Fruit fly (Drosophila melanogaster) whole organism, wandering third instar larva: ENCODE results near the gene Bx.

Experiments
- Abd-B ChIP-seq: fragments of >200 bp; optimal IDR thresholded peaks from 2 replicates; lab custom pipeline; 2017; ENCODE audit warnings: missing biosample characterization, missing genetic modification characterization
- CG32264 ChIP-seq: fragments of 200-800 bp; sonication (Bioruptor generic); optimal IDR thresholded peaks from 2 replicates; lab custom pipeline; 2016; ENCODE audit warnings: missing biosample characterization, missing genetic modification characterization
- CG9705 ChIP-seq: fragments of 200-800 bp; sonication (Bioruptor generic); optimal IDR thresholded peaks from 2 replicates; lab custom pipeline; 2018; ENCODE audit warnings: missing biosample characterization, mild to moderate bottlenecking, missing genetic modification characterization
- CrebA ChIP-seq: fragments of 200-800 bp; sonication (Bioruptor generic); optimal IDR thresholded peaks from 2 replicates; lab custom pipeline; 2016; ENCODE audit warnings: missing biosample characterization, mild to moderate bottlenecking, missing genetic modification characterization, borderline replicate concordance
- Dfd ChIP-seq: fragments of >200 bp; optimal IDR thresholded peaks from 2 replicates; lab custom pipeline; 2017; ENCODE audit warnings: missing biosample characterization, missing genetic modification characterization
- Dif ChIP-seq: fragments of 200-275, 200-300 bp; sonication (Bioruptor generic); optimal IDR thresholded peaks from 2 replicates; lab custom pipeline; 2018; ENCODE audit warnings: missing biosample characterization, missing genetic modification characterization; ENCODE audit not compliant: partially characterized antibody
- GATAd ChIP-seq: sonication (Bioruptor generic); optimal IDR thresholded peaks from 2 replicates; lab custom pipeline; 2016; ENCODE audit warnings: missing biosample characterization, missing genetic modification characterization
- HLH106 ChIP-seq: fragments of 200-800 bp; optimal IDR thresholded peaks from 3 replicates; lab custom pipeline; 2019; ENCODE audit warnings: missing biosample characterization, mild to moderate bottlenecking, missing genetic modification characterization, moderate library complexity
- Hnf4 ChIP-seq: fragments of 200-800 bp; sonication (Bioruptor generic); optimal IDR thresholded peaks from 2 replicates; lab custom pipeline; 2016; ENCODE audit warnings: missing biosample characterization, mild to moderate bottlenecking, missing genetic modification characterization
- Hr78 ChIP-seq: fragments of >200 bp; optimal IDR thresholded peaks from 2 replicates; lab custom pipeline; 2017; ENCODE audit warnings: missing biosample characterization, missing genetic modification characterization
- Hr83 ChIP-seq: fragments of 200-300 bp; sonication (Bioruptor generic); optimal IDR thresholded peaks from 2 replicates; lab custom pipeline; 2016; ENCODE audit warnings: missing biosample characterization, mild to moderate bottlenecking, missing genetic modification characterization, moderate library complexity; ENCODE audit not compliant: poor library complexity, severe bottlenecking
- Jra ChIP-seq: sonication (Bioruptor generic); optimal IDR thresholded peaks from 2 replicates; lab custom pipeline; 2016; ENCODE audit warnings: missing biosample characterization, missing genetic modification characterization
- Mio ChIP-seq: sonication (Bioruptor generic); optimal IDR thresholded peaks from 2 replicates; lab custom pipeline; 2016; ENCODE audit warnings: missing biosample characterization, missing genetic modification characterization
- Myc ChIP-seq: fragments of >200 bp; optimal IDR thresholded peaks from 2 replicates; lab custom pipeline; 2017
- N ChIP-seq: fragments of >200 bp; optimal IDR thresholded peaks from 2 replicates; lab custom pipeline; 2018; ENCODE audit warnings: missing biosample characterization, missing external identifiers, missing genetic modification characterization
- OdsH ChIP-seq: fragments of 200-800 bp; sonication (Bioruptor generic); optimal IDR thresholded peaks from 2 replicates; lab custom pipeline; 2016; ENCODE audit warnings: missing biosample characterization, mild to moderate bottlenecking, missing genetic modification characterization
- Rel ChIP-seq, 2 experiments: fragments of 200-800 bp; sonication (Bioruptor generic) in 1 of 2; optimal IDR thresholded peaks; 2 replicates in 1 of 2; 3 replicates in 1 of 2; lab custom pipeline; 2016 to 2019; ENCODE audit warnings: mild to moderate bottlenecking in 2 of 2, missing biosample characterization in 2 of 2, missing genetic modification characterization in 2 of 2, moderate library complexity in 1 of 2
- Sp1 ChIP-seq: fragments of 200-800 bp; sonication (Bioruptor generic); optimal IDR thresholded peaks from 3 replicates; lab custom pipeline; 2019; ENCODE audit warnings: missing biosample characterization, mild to moderate bottlenecking, missing genetic modification characterization, moderate library complexity
- Vsx2 ChIP-seq: fragments of 200-300, 225-300 bp; sonication (Bioruptor generic); optimal IDR thresholded peaks from 2 replicates; lab custom pipeline; 2018; ENCODE audit warnings: missing biosample characterization, missing genetic modification characterization; ENCODE audit not compliant: partially characterized antibody
- br ChIP-seq: fragments of 200-800 bp; sonication (Bioruptor generic); optimal IDR thresholded peaks from 2 replicates; lab custom pipeline; 2016; ENCODE audit warnings: missing biosample characterization, missing genetic modification characterization
- brk ChIP-seq: fragments of 200-800 bp; sonication (Bioruptor generic); optimal IDR thresholded peaks from 2 replicates; lab custom pipeline; 2016; ENCODE audit warnings: missing biosample characterization, mild to moderate bottlenecking, missing genetic modification characterization
- dl ChIP-seq, 2 experiments: fragments of 175-275, 200-275 bp in 1 of 2; fragments of 200-275 bp in 1 of 2; sonication (Bioruptor generic); optimal IDR thresholded peaks; lab custom pipeline; 2018; ENCODE audit warnings: mild to moderate bottlenecking in 2 of 2, missing biosample characterization in 2 of 2, missing genetic modification characterization in 2 of 2, moderate library complexity in 2 of 2; ENCODE audit not compliant: partially characterized antibody in 2 of 2, insufficient read depth in 1 of 2
- dmrt93B ChIP-seq: fragments of 200-800 bp; sonication (Bioruptor generic); optimal IDR thresholded peaks from 2 replicates; lab custom pipeline; 2018; ENCODE audit warnings: missing biosample characterization, mild to moderate bottlenecking, missing genetic modification characterization
- dsf ChIP-seq: sonication (Bioruptor generic); optimal IDR thresholded peaks from 2 replicates; lab custom pipeline; 2016; ENCODE audit warnings: missing biosample characterization, missing genetic modification characterization, borderline replicate concordance
- ey ChIP-seq: fragments of 200-800 bp; sonication (Bioruptor generic); optimal IDR thresholded peaks from 2 replicates; lab custom pipeline; 2016; ENCODE audit warnings: missing biosample characterization, missing genetic modification characterization
- foxo ChIP-seq, 2 experiments: fragments of 200-800 bp; sonication (Bioruptor generic); optimal IDR thresholded peaks; 2 replicates in 1 of 2; 3 replicates in 1 of 2; lab custom pipeline; 2016 to 2017; ENCODE audit warnings: missing biosample characterization in 2 of 2, missing genetic modification characterization in 2 of 2
- fru ChIP-seq: fragments of 200-800 bp; sonication (Bioruptor generic); optimal IDR thresholded peaks from 3 replicates; lab custom pipeline; 2016; ENCODE audit warnings: missing biosample characterization, mild to moderate bottlenecking, missing genetic modification characterization
- h ChIP-seq: fragments of 200-800 bp; sonication (Bioruptor generic); optimal IDR thresholded peaks from 3 replicates; lab custom pipeline; 2016; ENCODE audit warnings: missing biosample characterization, mild to moderate bottlenecking, missing genetic modification characterization
- jim ChIP-seq: fragments of 175-275, 200-325 bp; sonication (Bioruptor generic); optimal IDR thresholded peaks from 2 replicates; lab custom pipeline; 2016; ENCODE audit warnings: missing biosample characterization, mild to moderate bottlenecking, missing genetic modification characterization
- lola ChIP-seq: fragments of >200 bp; optimal IDR thresholded peaks from 2 replicates; lab custom pipeline; 2017; ENCODE audit warnings: missing biosample characterization, missing genetic modification characterization
- pan ChIP-seq: fragments of >200 bp; optimal IDR thresholded peaks from 2 replicates; lab custom pipeline; 2017
- psq ChIP-seq: fragments of 200-800 bp; sonication (Bioruptor generic); optimal IDR thresholded peaks from 3 replicates; lab custom pipeline; 2017; ENCODE audit warnings: missing biosample characterization, mild to moderate bottlenecking, missing genetic modification characterization, moderate library complexity
- rgr ChIP-seq: fragments of 200-800 bp; sonication (Bioruptor generic); optimal IDR thresholded peaks from 3 replicates; lab custom pipeline; 2016; ENCODE audit warnings: missing biosample characterization, mild to moderate bottlenecking, missing genetic modification characterization
- sage ChIP-seq: fragments of 200-800 bp; sonication (Bioruptor generic); optimal IDR thresholded peaks from 2 replicates; lab custom pipeline; 2016; ENCODE audit warnings: missing biosample characterization, mild to moderate bottlenecking, missing genetic modification characterization
- sv ChIP-seq: fragments of 200-800 bp; sonication (Bioruptor generic); optimal IDR thresholded peaks from 3 replicates; lab custom pipeline; 2016; ENCODE audit warnings: missing biosample characterization, missing genetic modification characterization
- tai ChIP-seq: sonication (Bioruptor generic); optimal IDR thresholded peaks from 2 replicates; lab custom pipeline; 2016; ENCODE audit warnings: missing biosample characterization, missing genetic modification characterization
- usp ChIP-seq: fragments of >200 bp; optimal IDR thresholded peaks from 2 replicates; lab custom pipeline; 2017; ENCODE audit warnings: missing biosample characterization, missing genetic modification characterization
- woc ChIP-seq: sonication (Bioruptor generic); optimal IDR thresholded peaks from 2 replicates; lab custom pipeline; 2016; ENCODE audit warnings: missing biosample characterization, mild to moderate bottlenecking, missing genetic modification characterization

The Bx gene

DNA sequence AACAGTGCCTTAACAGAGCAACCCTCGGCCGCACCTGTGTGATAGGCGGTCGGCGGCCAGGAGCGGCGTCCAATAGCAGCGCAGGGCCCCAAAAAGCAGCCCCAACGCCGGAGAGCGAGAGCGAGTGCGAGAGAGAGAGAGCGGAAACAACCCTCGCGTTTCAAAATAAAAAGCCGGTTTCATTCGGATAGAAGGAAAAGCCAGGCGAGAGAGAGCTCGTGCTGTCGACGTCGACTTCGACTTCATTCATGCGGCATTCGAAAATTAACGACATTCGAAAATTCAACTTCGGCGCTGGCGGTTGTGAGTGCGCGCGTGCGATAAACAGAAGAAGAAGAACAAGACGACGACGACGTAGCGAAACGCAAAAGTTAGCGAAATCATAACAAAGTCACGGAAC, 19.2 kb downstream of the Bx start:
- TF ChIP-seq Dif (GFP tag; lab: Kevin White, UChicago) (peak; percentile 84), dl (GFP tag; optimal IDR thresholded peaks at IDR 0.05; lab: Kevin White, UChicago; ENCODE audit: insufficient read depth in 1 of 2, partially characterized antibody in 2 of 2) (peak; percentile 63 to 72), tai (GFP tag; lab: Kevin White, UChicago) (no peak), fru (GFP tag; lab: Kevin White, UChicago) (no peak), pan (no peak), brk (GFP tag; lab: Kevin White, UChicago) (no peak), Vsx2 (peak; percentile 50), CG9705 (GFP tag; lab: Kevin White, UChicago) (no peak), Hr83 (GFP tag; lab: Kevin White, UChicago) (no peak), CrebA (GFP tag; lab: Kevin White, UChicago) (no peak), h (no peak), jim (GFP tag; lab: Kevin White, UChicago) (no peak), psq (GFP tag; lab: Kevin White, UChicago) (no peak), rgr (GFP tag; lab: Kevin White, UChicago) (no peak), foxo (GFP tag; optimal IDR thresholded peaks at IDR 0.05; lab: Kevin White, UChicago) (no peak), Hnf4 (GFP tag; lab: Kevin White, UChicago) (no peak), Mio (GFP tag; lab: Kevin White, UChicago) (no peak), sage (GFP tag; lab: Kevin White, UChicago) (no peak)
- TF ChIP-seq, all 38 proteins: peak for 3

DNA sequence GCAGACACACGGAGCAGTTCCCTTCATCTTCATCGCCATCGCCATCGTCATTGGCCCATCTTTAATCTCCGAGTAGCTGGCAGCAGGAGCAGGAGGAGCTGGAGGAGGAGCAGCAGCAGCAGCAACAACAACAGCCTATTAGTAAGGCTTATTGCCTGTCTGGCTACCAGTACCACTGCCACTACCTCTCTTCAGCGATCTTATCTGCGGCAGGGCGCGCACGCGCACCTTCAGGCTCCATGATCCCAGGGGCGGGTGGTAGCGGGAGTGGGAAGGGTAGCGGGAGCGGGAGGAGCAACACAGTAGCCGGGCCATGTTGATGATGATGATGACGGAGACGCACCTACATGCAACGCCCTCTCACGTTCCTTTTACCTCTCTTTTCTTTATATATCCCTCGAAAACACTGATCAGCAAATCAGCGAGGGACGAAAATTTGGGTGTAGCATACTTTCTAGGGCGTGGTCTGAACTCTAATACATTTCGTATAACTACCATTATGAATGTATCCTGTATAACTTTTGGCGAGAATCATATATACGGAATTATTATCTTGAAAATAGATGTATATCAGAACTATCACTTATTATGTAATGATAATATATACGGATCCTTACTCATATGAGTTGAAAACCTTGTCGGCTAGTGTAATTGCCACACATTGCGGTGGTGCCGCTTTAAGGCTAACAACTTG, 22.0 kb downstream of the Bx start:
- TF ChIP-seq lola (GFP tag; lab: Kevin White, UChicago), result no peak
- no peak for TF ChIP-seq h
- no peak for TF ChIP-seq Jra (GFP tag; lab: Kevin White, UChicago)
- TF ChIP-seq Sp1 (GFP tag; lab: Kevin White, UChicago), result peak; percentile 22
- no peak for TF ChIP-seq Abd-B (GFP tag; lab: Kevin White, UChicago)
- no peak for TF ChIP-seq jim (GFP tag; lab: Kevin White, UChicago)
- no peak for TF ChIP-seq dsf (GFP tag; lab: Kevin White, UChicago)
- peak; percentile 37 for TF ChIP-seq psq (GFP tag; lab: Kevin White, UChicago)
- TF ChIP-seq woc (GFP tag; lab: Kevin White, UChicago), result peak; percentile 34
- peak; percentile 14 for TF ChIP-seq fru (GFP tag; lab: Kevin White, UChicago)
- no peak for TF ChIP-seq N (GFP tag; lab: Kevin White, UChicago)
- peak; percentile 41 for TF ChIP-seq HLH106
- no peak for TF ChIP-seq Rel (GFP tag; optimal IDR thresholded peaks at IDR 0.05; lab: Kevin White, UChicago)
- no peak for TF ChIP-seq Rel (tag; optimal IDR thresholded peaks at IDR 0.05; lab: Kevin White, UChicago)

dm6 chrX:18538204-18538864, 23.1 kb downstream of the Bx start:
- TF ChIP-seq Jra (GFP tag; lab: Kevin White, UChicago), result no peak
- TF ChIP-seq psq (GFP tag; lab: Kevin White, UChicago), result no peak
- TF ChIP-seq Hr83 (GFP tag; lab: Kevin White, UChicago), result no peak
- no peak for TF ChIP-seq dl (GFP tag; optimal IDR thresholded peaks at IDR 0.05; lab: Kevin White, UChicago; ENCODE audit: insufficient read depth in 1 of 2, partially characterized antibody in 2 of 2)
- no peak for TF ChIP-seq Dif (GFP tag; lab: Kevin White, UChicago)
- TF ChIP-seq Vsx2, result no peak
- TF ChIP-seq foxo (GFP tag; optimal IDR thresholded peaks at IDR 0.05; lab: Kevin White, UChicago), result peak in 1 of 2 experiments; percentile 69
- peak; percentile 44 for TF ChIP-seq Hnf4 (GFP tag; lab: Kevin White, UChicago)
- TF ChIP-seq sage (GFP tag; lab: Kevin White, UChicago), result no peak
- peak; percentile 66 for TF ChIP-seq rgr (GFP tag; lab: Kevin White, UChicago)
- TF ChIP-seq woc (GFP tag; lab: Kevin White, UChicago), result peak; percentile 86
- no peak for TF ChIP-seq Dfd (GFP tag; lab: Kevin White, UChicago)
- no peak for TF ChIP-seq dmrt93B (GFP tag; lab: Kevin White, UChicago)
- no peak for TF ChIP-seq tai (GFP tag; lab: Kevin White, UChicago)
- peak; percentile 80 for TF ChIP-seq fru (GFP tag; lab: Kevin White, UChicago)
- no peak for TF ChIP-seq lola (GFP tag; lab: Kevin White, UChicago)
- peak; percentile 76 for TF ChIP-seq ey (GFP tag; lab: Kevin White, UChicago)
- TF ChIP-seq dsf (GFP tag; lab: Kevin White, UChicago), result no peak
- no peak for TF ChIP-seq Myc
- no peak for TF ChIP-seq Abd-B (GFP tag; lab: Kevin White, UChicago)
- TF ChIP-seq CG9705 (GFP tag; lab: Kevin White, UChicago), result peak; percentile 48
- TF ChIP-seq HLH106, result peak; percentile 77
- peak; percentile 71 for TF ChIP-seq br (GFP tag; lab: Kevin White, UChicago)
- TF ChIP-seq Sp1 (GFP tag; lab: Kevin White, UChicago), result peak; percentile 69
- TF ChIP-seq OdsH (GFP tag; lab: Kevin White, UChicago), result peak; percentile 22
- TF ChIP-seq brk (GFP tag; lab: Kevin White, UChicago), result no peak
- no peak for TF ChIP-seq Hr78 (GFP tag; lab: Kevin White, UChicago)
- TF ChIP-seq sv, result no peak
- TF ChIP-seq pan, result no peak
- TF ChIP-seq h, result peak; percentile 79
- no peak for TF ChIP-seq usp (GFP tag; lab: Kevin White, UChicago)
- TF ChIP-seq N (GFP tag; lab: Kevin White, UChicago), result no peak
- peak; percentile 4 for TF ChIP-seq CG32264 (GFP tag; lab: Kevin White, UChicago)
- no peak for TF ChIP-seq GATAd (GFP tag; lab: Kevin White, UChicago)
- no peak for TF ChIP-seq Mio (GFP tag; lab: Kevin White, UChicago)
- TF ChIP-seq CrebA (GFP tag; lab: Kevin White, UChicago), result no peak
